Fruit fly (Drosophila melanogaster) ovary, adult (tissue): Measurements from ENCODE around the gene CG6839.

Source experiments
- CG17801 ChIP-seq: fragments of 200-800 bp; optimal IDR thresholded peaks from 2 replicates; lab custom pipeline; 2019; ENCODE audit warnings: missing biosample characterization, mild to moderate bottlenecking, missing genetic modification characterization, moderate library complexity; ENCODE audit not compliant: partially characterized antibody

The CG6839 gene

dm6 chr3L:18901411-18901810 lies 16.0 kb upstream of the CG6839 start, which contains the start of the genes arx and CG6843:
Gene arx, minus strand, starts transcription at chr3L:18901554.
Gene CG6843, plus strand, starts transcription at chr3L:18901594.
- no peak for TF ChIP-seq CG17801 (GFP tag; lab: Kevin White, UChicago)

dm6 chr3L:18904772-18905601 lies 12.4 kb upstream of the CG6839 start, which contains the start of the genes CSN1b and Prp6:
Gene CSN1b, minus strand, starts transcription at chr3L:18904930.
Gene Prp6, plus strand, starts transcription at chr3L:18905372.
- no peak for TF ChIP-seq CG17801 (GFP tag; lab: Kevin White, UChicago)

dm6 chr3L:18911082-18911481 lies 6.3 kb upstream of the CG6839 start, which contains the start of gene Ir75d:
Gene Ir75d, minus strand, starts transcription at chr3L:18911182.
- TF ChIP-seq CG17801 (GFP tag; lab: Kevin White, UChicago), result no peak

- no peak for TF ChIP-seq CG17801 (GFP tag; lab: Kevin White, UChicago)
These were observed 3.2 kb upstream of the CG6839 start, which contains the start of gene COX6AL2 for dm6 chr3L:18914100-18914683. Gene COX6AL2, minus strand, starts transcription at chr3L:18914150.

DNA sequence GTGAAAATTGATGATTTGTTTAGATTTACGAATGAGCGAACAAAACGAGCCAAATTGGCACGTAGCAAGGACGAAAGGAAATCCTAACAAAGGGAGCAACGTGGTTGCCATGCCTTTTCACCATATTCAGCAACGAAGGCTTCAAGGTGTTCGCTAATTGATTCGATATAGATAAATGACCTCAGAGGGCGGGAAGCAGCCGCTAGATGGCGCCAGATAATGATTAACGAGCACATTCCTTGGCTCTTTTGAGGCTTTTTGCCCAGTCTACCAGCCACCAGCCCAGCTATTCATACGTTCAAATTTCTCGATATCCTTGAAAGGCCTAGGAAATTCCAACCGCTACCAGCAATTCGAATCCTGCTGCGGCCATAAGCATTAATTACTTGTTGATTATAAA lies 915 bp upstream of the CG6839 start:
- TF ChIP-seq CG17801 (GFP tag; lab: Kevin White, UChicago), result no peak

DNA sequence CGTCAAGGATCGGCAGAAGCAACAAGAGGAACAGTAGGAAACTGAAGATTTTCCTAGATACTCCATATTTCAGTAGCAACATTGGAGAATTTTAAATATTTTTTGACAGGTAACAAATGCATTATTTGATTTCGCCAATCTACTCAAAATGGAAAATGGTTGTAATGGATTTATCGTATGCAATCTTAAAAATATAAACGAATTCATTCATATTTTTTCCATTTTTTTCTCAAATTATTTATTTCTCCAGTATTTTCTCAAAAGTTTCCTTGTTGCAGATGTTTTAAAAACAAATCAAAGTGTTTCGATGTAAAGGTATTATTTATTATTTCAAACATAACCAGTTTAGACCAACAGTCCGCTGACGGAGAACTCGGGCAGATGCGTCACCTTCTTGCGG lies 2.8 kb downstream of the CG6839 start, which contains the start of gene CG18223:
Gene CG18223 (minus strand): TSS at position 101 of the 400 bp plus-strand sequence.
- no peak for TF ChIP-seq CG17801 (GFP tag; lab: Kevin White, UChicago)

DNA sequence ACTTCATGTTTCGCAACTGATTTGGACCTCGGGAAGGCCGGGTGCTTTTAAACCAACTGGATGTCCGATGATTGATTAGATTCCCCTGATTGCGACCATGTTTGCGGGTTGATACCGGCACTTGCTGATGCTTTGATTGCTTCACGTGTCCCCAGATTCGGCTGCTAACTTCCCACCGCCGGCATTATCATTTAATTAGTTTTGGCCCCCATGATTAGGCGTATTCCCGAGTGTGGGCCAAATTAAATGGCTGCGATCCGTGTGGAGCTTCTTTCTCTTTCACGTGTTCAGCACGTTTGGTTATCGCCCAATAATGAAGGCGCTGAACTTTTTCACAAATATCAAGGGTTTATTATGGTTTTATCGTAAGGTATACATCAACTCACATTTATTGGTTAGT lies 4.7 kb downstream of the CG6839 start, which contains the start of gene CG3819:
Gene CG3819 (minus strand): TSS at position 23 of the 400 bp plus-strand sequence.
- no peak for TF ChIP-seq CG17801 (GFP tag; lab: Kevin White, UChicago)

- TF ChIP-seq CG17801 (GFP tag; lab: Kevin White, UChicago), result no peak
These were observed 7.4 kb downstream of the CG6839 start, which contains the start of gene CG43049 for dm6 chr3L:18924790-18925189. Gene CG43049, plus strand, starts transcription at chr3L:18925090.

- no peak for TF ChIP-seq CG17801 (GFP tag; lab: Kevin White, UChicago)
These were observed 28.6 kb downstream of the CG6839 start, which contains the start of gene CG32204 for dm6 chr3L:18945938-18946337. Gene CG32204, minus strand, starts transcription at chr3L:18946038.

DNA sequence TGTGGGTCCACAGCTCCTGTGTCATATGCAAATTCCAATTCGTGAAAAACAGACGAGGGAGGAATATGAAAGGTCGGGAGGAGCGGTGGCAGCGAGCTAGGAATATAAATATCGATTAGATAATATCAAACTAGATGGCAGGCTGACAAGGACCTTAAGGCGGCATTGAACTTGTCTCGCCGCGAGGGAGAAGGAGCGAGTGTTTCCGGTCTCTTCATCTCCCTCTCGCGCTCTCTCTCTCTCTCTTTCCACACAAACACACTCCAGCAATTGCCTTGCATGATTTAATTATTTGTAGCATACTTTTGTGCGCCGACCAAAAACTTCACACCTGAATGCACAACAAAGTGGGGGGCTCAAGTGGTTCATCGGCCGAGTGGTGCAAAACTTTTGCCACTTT lies 29.6 kb downstream of the CG6839 start:
- no peak for TF ChIP-seq CG17801 (GFP tag; lab: Kevin White, UChicago)

- no peak for TF ChIP-seq CG17801 (GFP tag; lab: Kevin White, UChicago)
These were observed 31.8 kb downstream of the CG6839 start for dm6 chr3L:18949137-18949536.

DNA sequence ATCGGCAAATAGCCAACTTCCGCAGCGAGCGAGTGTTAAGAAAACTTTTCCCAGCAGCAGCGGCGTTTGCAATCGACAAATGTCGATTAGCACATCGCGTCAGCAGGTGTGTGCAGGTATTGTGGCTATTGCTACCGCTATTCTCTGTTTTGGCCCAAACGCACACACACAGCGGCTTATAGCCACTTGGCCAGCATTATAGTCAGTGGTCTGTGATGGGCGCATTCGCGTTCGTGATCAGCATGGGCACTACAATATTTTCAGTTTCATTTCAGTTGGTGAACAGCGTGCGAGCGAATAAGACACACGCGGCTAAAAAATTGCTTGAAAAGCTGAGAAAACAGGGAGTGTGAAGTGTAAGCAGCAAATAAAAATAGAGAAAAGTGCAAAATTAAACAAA lies 33.0 kb downstream of the CG6839 start, which contains the start of gene CG6836:
Gene CG6836 (plus strand): TSS at position 271 of the 400 bp plus-strand sequence.
- no peak for TF ChIP-seq CG17801 (GFP tag; lab: Kevin White, UChicago)

DNA sequence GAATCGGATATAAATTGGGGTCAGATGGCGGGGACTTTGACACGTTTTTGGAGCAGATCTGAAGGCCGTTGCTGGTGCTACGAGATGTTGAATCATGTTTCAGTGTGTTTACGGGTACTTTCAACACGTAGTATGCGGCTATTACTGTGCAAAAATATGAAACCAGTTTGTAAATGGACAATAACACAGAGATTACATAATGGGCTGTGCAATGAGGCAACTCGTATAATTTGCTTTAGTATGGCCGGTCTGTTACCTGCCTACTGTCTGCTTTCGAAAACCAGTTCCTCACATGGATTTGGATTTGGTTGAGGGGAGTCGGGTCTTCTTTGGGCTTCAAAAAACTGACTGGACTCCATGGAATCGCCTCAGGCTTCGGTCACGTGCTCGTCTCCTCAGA lies 35.0 kb downstream of the CG6839 start:
- TF ChIP-seq CG17801 (GFP tag; lab: Kevin White, UChicago), result no peak

DNA sequence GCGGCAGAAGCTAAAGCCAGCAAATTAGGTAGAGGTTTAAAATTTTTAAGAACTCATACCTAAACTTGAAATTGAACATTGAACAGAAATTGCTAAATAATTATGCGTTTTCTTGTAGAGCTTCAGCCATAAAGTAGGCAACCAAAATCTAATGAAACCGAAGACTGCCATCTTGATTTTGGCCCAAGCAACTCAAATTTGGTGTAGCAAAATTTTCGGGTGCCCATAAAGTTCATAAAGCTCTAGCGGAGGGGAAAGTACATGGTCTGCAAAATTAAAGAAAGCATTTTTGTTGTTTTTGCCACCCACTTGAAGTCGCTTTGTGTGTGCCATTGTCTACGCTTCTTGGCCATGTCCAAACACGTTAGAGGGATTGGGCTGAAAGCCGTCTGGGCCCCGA lies 39.7 kb downstream of the CG6839 start:
- TF ChIP-seq CG17801 (GFP tag; lab: Kevin White, UChicago), result no peak
